Fruit fly (Drosophila melanogaster) whole organism, embryonic: ENCODE measurements around the gene BtbVII.

Source experiments
- Abd-B ChIP-seq: fragments of 200-800 bp; sonication (Bioruptor generic); optimal IDR thresholded peaks from 2 replicates; lab custom pipeline; 2018; ENCODE audit warnings: missing biosample characterization, mild to moderate bottlenecking, missing genetic modification characterization, moderate library complexity
- Ada2b ChIP-seq: fragments of 200-800 bp; sonication (Bioruptor generic); IDR thresholded peaks from 2 replicates; pipeline ENCODE4 v1.3.6; 2022; ENCODE audit warnings: missing biosample characterization, missing genetic modification characterization
- Atf3 ChIP-seq: fragments of 200-800 bp; sonication (Bioruptor generic); optimal IDR thresholded peaks from 3 replicates; lab custom pipeline; 2016; ENCODE audit warnings: missing biosample characterization, missing genetic modification characterization
- CG10321 ChIP-seq: fragments of 200-800 bp; sonication (Bioruptor generic); IDR thresholded peaks from 2 replicates; pipeline ENCODE4 v1.3.6; 2022; ENCODE audit warnings: missing biosample characterization, missing genetic modification characterization
- CG11398 ChIP-seq: fragments of 200-800 bp; sonication (Bioruptor generic); optimal IDR thresholded peaks from 2 replicates; lab custom pipeline; 2016; ENCODE audit warnings: missing biosample characterization, missing genetic modification characterization
- CG14014 ChIP-seq: fragments of 200-800 bp; sonication (Bioruptor generic); IDR thresholded peaks from 2 replicates; pipeline ENCODE4 v1.3.6; 2022; ENCODE audit warnings: missing biosample characterization, missing genetic modification characterization
- CG14441 ChIP-seq: fragments of 200-800 bp; sonication (Bioruptor generic); IDR thresholded peaks from 2 replicates; pipeline ENCODE4 v1.3.6; 2022; ENCODE audit warnings: missing biosample characterization, missing genetic modification characterization
- CG15073 ChIP-seq: fragments of 200-800 bp; sonication (Bioruptor generic); optimal IDR thresholded peaks from 2 replicates; lab custom pipeline; 2016; ENCODE audit warnings: missing biosample characterization, missing genetic modification characterization
- CG15479 ChIP-seq: fragments of 200-800 bp; sonication (Bioruptor generic); optimal IDR thresholded peaks from 3 replicates; lab custom pipeline; 2019; ENCODE audit warnings: missing biosample characterization, mild to moderate bottlenecking, missing genetic modification characterization, moderate library complexity
- CG15601 ChIP-seq: fragments of 200-800 bp; sonication (Bioruptor generic); optimal IDR thresholded peaks from 3 replicates; lab custom pipeline; 2019; ENCODE audit warnings: missing biosample characterization, mild to moderate bottlenecking, missing genetic modification characterization, moderate library complexity
- CG1603 ChIP-seq: fragments of 200-800 bp; sonication (Bioruptor generic); optimal IDR thresholded peaks from 2 replicates; lab custom pipeline; 2019; ENCODE audit warnings: missing biosample characterization, mild to moderate bottlenecking, missing genetic modification characterization, moderate library complexity
- CG16863 ChIP-seq: fragments of 200-800 bp; sonication (Bioruptor generic); optimal IDR thresholded peaks from 3 replicates; lab custom pipeline; 2016; ENCODE audit warnings: missing biosample characterization, missing genetic modification characterization
- CG1792 ChIP-seq: fragments of 200-800 bp; sonication (Bioruptor generic); optimal IDR thresholded peaks from 2 replicates; lab custom pipeline; 2016; ENCODE audit warnings: missing biosample characterization, missing genetic modification characterization
- CG2116 ChIP-seq: fragments of 200-800 bp; sonication (Bioruptor generic); optimal IDR thresholded peaks from 3 replicates; lab custom pipeline; 2018; ENCODE audit warnings: missing biosample characterization, mild to moderate bottlenecking, missing genetic modification characterization
- CG2120 ChIP-seq: fragments of 200-800 bp; sonication (Bioruptor generic); optimal IDR thresholded peaks from 3 replicates; lab custom pipeline; 2016; ENCODE audit warnings: missing biosample characterization, missing genetic modification characterization
- CG2712 ChIP-seq: fragments of 200-800 bp; optimal IDR thresholded peaks from 3 replicates; lab custom pipeline; 2019; ENCODE audit warnings: missing biosample characterization, mild to moderate bottlenecking, missing genetic modification characterization, moderate library complexity
- CG30431 ChIP-seq: fragments of 200-800 bp; sonication (Bioruptor generic); optimal IDR thresholded peaks from 2 replicates; lab custom pipeline; 2017; ENCODE audit warnings: missing biosample characterization, missing genetic modification characterization
- CG3281 ChIP-seq: fragments of 200-800 bp; sonication (Bioruptor generic); optimal IDR thresholded peaks from 3 replicates; lab custom pipeline; 2017; ENCODE audit warnings: missing biosample characterization, mild to moderate bottlenecking, missing genetic modification characterization
- CG34224 ChIP-seq: fragments of 200-800 bp; sonication (Bioruptor generic); IDR thresholded peaks from 3 replicates; pipeline ENCODE4 v1.3.6; 2022; ENCODE audit warnings: missing biosample characterization, missing genetic modification characterization; ENCODE audit not compliant: partially characterized antibody
- CG34422 ChIP-seq: fragments of 200-800 bp; sonication (Bioruptor generic); IDR thresholded peaks from 3 replicates; pipeline ENCODE4 v1.3.6; 2022; ENCODE audit warnings: missing biosample characterization, missing genetic modification characterization
- CG6765 ChIP-seq: fragments of 200-800 bp; sonication (Bioruptor generic); optimal IDR thresholded peaks from 3 replicates; lab custom pipeline; 2017; ENCODE audit warnings: missing biosample characterization, mild to moderate bottlenecking, missing genetic modification characterization
- CG6813 ChIP-seq: fragments of 200-800 bp; sonication (Bioruptor generic); optimal IDR thresholded peaks from 2 replicates; lab custom pipeline; 2017; ENCODE audit warnings: missing biosample characterization, missing genetic modification characterization, mild to moderate bottlenecking, moderate library complexity, missing genetic modification reagents
- CG9215 ChIP-seq: fragments of 200-800 bp; sonication (Bioruptor generic); IDR thresholded peaks from 2 replicates; pipeline ENCODE4 v1.3.6; 2022; ENCODE audit warnings: missing biosample characterization, missing genetic modification characterization
- CHES-1-like ChIP-seq: fragments of 200-800 bp; sonication (Bioruptor generic); optimal IDR thresholded peaks from 2 replicates; lab custom pipeline; 2016; ENCODE audit warnings: missing biosample characterization, missing genetic modification characterization
- Deaf1 ChIP-seq: fragments of 200-800 bp; optimal IDR thresholded peaks from 3 replicates; lab custom pipeline; 2019; ENCODE audit warnings: missing biosample characterization, mild to moderate bottlenecking, missing genetic modification characterization, moderate library complexity
- E2f2 ChIP-seq: fragments of 200-800 bp; sonication (Bioruptor generic); IDR thresholded peaks from 2 replicates; pipeline ENCODE4 v1.3.6; 2022; ENCODE audit warnings: missing biosample characterization, missing genetic modification characterization
- HLHmδ ChIP-seq: fragments of 200-800 bp; sonication (Bioruptor generic); optimal IDR thresholded peaks from 2 replicates; lab custom pipeline; 2018; ENCODE audit warnings: missing biosample characterization, mild to moderate bottlenecking, missing genetic modification characterization, moderate library complexity
- Jarid2 ChIP-seq: fragments of 200-800 bp; sonication (Bioruptor generic); optimal IDR thresholded peaks from 3 replicates; lab custom pipeline; 2017; ENCODE audit warnings: mild to moderate bottlenecking, missing biosample characterization, missing genetic modification reagents, missing genetic modification characterization
- Ptx1 ChIP-seq: fragments of 200-800 bp; sonication (Bioruptor generic); IDR thresholded peaks from 2 replicates; pipeline ENCODE4 v1.3.6; 2022; ENCODE audit warnings: missing biosample characterization, missing genetic modification characterization
- Trl ChIP-seq, 3 experiments: fragments of >200 bp in 2 of 3; fragments of 200-800 bp in 1 of 3; sonication (Bioruptor generic) in 1 of 3; optimal IDR thresholded peaks; 2 replicates in 1 of 3; 3 replicates in 2 of 3; lab custom pipeline; 2016 to 2017; ENCODE audit warnings: missing biosample characterization in 1 of 3, missing genetic modification characterization in 1 of 3
- caup ChIP-seq: fragments of 200-800 bp; sonication (Bioruptor generic); optimal IDR thresholded peaks from 3 replicates; lab custom pipeline; 2017; ENCODE audit warnings: missing biosample characterization, mild to moderate bottlenecking, missing genetic modification characterization, moderate library complexity; ENCODE audit not compliant: severe bottlenecking
- cg ChIP-seq: fragments of 200-800 bp; sonication (Bioruptor generic); optimal IDR thresholded peaks from 3 replicates; lab custom pipeline; 2019; ENCODE audit warnings: missing biosample characterization, mild to moderate bottlenecking, missing genetic modification characterization, moderate library complexity
- disco-r ChIP-seq: fragments of 200-800 bp; sonication (Bioruptor generic); optimal IDR thresholded peaks from 2 replicates; lab custom pipeline; 2016; ENCODE audit warnings: missing biosample characterization, missing genetic modification characterization
- hbn ChIP-seq: fragments of 200-800 bp; sonication (Bioruptor generic); IDR thresholded peaks from 2 replicates; pipeline ENCODE4 v1.3.6; 2022; ENCODE audit warnings: missing biosample characterization, missing genetic modification characterization; ENCODE audit not compliant: partially characterized antibody
- insv ChIP-seq, 2 experiments: fragments of 200-800 bp; sonication (Bioruptor generic); optimal IDR thresholded peaks; 3 replicates each; lab custom pipeline; 2016 to 2018; ENCODE audit warnings: missing biosample characterization in 2 of 2, missing genetic modification characterization in 2 of 2
- nau ChIP-seq: fragments of 200-800 bp; sonication (Bioruptor generic); optimal IDR thresholded peaks from 3 replicates; lab custom pipeline; 2017; ENCODE audit warnings: missing biosample characterization, mild to moderate bottlenecking, missing genetic modification characterization, missing genetic modification reagents
- org-1 ChIP-seq: fragments of 200-800 bp; sonication (Bioruptor generic); optimal IDR thresholded peaks from 2 replicates; lab custom pipeline; 2017; ENCODE audit warnings: missing biosample characterization, missing genetic modification characterization
- rib ChIP-seq: fragments of 200-800 bp; sonication (Bioruptor generic); IDR thresholded peaks from 2 replicates; pipeline ENCODE4 v1.3.6; 2022; ENCODE audit warnings: missing biosample characterization, missing genetic modification characterization
- row ChIP-seq: fragments of 200-800 bp; sonication (Bioruptor generic); IDR thresholded peaks from 3 replicates; pipeline ENCODE4 v1.3.6; 2022; ENCODE audit warnings: missing biosample characterization, missing genetic modification characterization
- scrt ChIP-seq: fragments of 200-800 bp; sonication (Bioruptor generic); optimal IDR thresholded peaks from 2 replicates; lab custom pipeline; 2018; ENCODE audit warnings: missing biosample characterization, mild to moderate bottlenecking, missing genetic modification characterization, moderate library complexity
- sens ChIP-seq: fragments of 200-800 bp; sonication (Bioruptor generic); peaks from one replicate; lab custom pipeline; 2016; ENCODE audit warnings: missing biosample characterization, missing genetic modification characterization
- sima ChIP-seq: fragments of 200-800 bp; sonication (Bioruptor generic); optimal IDR thresholded peaks from 2 replicates; lab custom pipeline; 2016; ENCODE audit warnings: missing biosample characterization, missing genetic modification characterization
- ssp ChIP-seq: fragments of 200-800 bp; sonication (Bioruptor generic); IDR thresholded peaks from 2 replicates; pipeline ENCODE4 v1.3.6; 2022; ENCODE audit warnings: missing biosample characterization, missing genetic modification characterization
- tna ChIP-seq: fragments of 200-800 bp; sonication (Bioruptor generic); IDR thresholded peaks from 2 replicates; pipeline ENCODE4 v1.3.6; 2022; ENCODE audit warnings: missing biosample characterization, missing genetic modification characterization; ENCODE audit not compliant: partially characterized antibody
- tx ChIP-seq: fragments of 200-800 bp; sonication (Bioruptor generic); optimal IDR thresholded peaks from 2 replicates; lab custom pipeline; 2016; ENCODE audit warnings: missing biosample characterization, missing genetic modification characterization
- wdn ChIP-seq: fragments of 200-800 bp; sonication (Bioruptor generic); IDR thresholded peaks from 2 replicates; pipeline ENCODE4 v1.3.6; 2022; ENCODE audit warnings: missing biosample characterization, missing genetic modification characterization
- wek ChIP-seq: fragments of 200-800 bp; sonication (Bioruptor generic); optimal IDR thresholded peaks from 3 replicates; lab custom pipeline; 2018; ENCODE audit warnings: missing biosample characterization, mild to moderate bottlenecking, missing genetic modification characterization, moderate library complexity
- zen ChIP-seq: fragments of 200-800 bp; sonication (Bioruptor generic); optimal IDR thresholded peaks from 3 replicates; lab custom pipeline; 2018; ENCODE audit warnings: missing biosample characterization, mild to moderate bottlenecking, missing genetic modification characterization, moderate library complexity
- zf30C ChIP-seq: fragments of 200-800 bp; sonication (Bioruptor generic); optimal IDR thresholded peaks from 3 replicates; lab custom pipeline; 2018; ENCODE audit warnings: missing biosample characterization, mild to moderate bottlenecking, missing genetic modification characterization

BtbVII gene

DNA sequence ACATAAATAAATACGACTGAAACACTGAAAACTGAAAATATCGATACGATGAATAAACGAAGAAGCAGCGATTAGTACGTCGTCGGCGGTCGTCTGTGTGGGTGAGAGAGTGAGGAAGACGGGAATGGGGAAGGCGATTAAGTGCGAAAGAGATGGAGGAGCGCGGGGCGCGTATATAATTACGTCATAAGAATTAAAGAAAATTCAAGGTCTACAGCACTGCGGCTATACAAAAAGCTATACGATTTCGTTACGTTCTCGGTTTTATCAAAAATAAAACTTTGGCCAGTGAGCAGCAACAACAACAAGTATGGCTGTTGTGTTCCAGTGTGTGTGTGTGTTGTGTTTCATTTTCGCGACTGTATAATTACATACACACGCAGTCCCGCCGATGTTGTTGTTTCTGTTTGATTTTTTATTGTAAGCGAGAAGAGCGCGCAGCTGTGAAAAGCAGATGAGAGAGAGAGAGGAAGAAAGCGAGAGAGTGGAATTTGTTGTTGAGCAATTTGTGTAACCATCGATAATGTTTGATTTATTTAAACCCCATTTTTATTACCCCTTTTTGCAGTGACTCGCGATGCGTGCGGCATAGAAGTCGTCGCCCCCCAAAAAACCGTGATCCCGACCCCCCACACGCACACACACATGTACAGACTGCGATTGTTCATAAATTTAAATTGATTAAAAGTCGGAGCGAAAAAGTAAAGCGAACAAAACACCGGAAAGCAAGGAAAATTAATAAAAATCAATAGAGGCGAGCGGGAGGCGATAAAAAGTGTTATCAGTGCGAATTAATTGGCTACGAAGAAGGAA is 820 bp downstream of the BtbVII start (continued):
- no peak for TF ChIP-seq CG15601 (tag; lab: Kevin White, UChicago)
- peak; percentile 93 for TF ChIP-seq Deaf1 (tag; lab: Kevin White, UChicago)
- no peak for TF ChIP-seq HLHmδ (GFP tag; lab: Kevin White, UChicago)
- TF ChIP-seq CG15073 (GFP tag; lab: Kevin White, UChicago): no peak
- TF ChIP-seq CG1603: no peak
- no peak for TF ChIP-seq wek (GFP tag; lab: Kevin White, UChicago)
- no peak for TF ChIP-seq CG14014 (GFP tag; lab: Robert Waterston, UW)
- TF ChIP-seq tna (GFP tag; lab: Robert Waterston, UW): no peak
- TF ChIP-seq CG14441: peak; percentile 27; the same call in 1 of the 2 replicates
- TF ChIP-seq CHES-1-like (GFP tag; lab: Kevin White, UChicago): peak; percentile 54
- TF ChIP-seq CG9215 (GFP tag; lab: Robert Waterston, UW): no peak
- TF ChIP-seq org-1 (GFP tag; lab: Kevin White, UChicago): no peak
- no peak for TF ChIP-seq CG30431 (GFP tag; lab: Kevin White, UChicago)
- 0 out of 3 replicates have a peak, but pooled peaks have one; percentile 39 for TF ChIP-seq row (GFP tag; lab: Robert Waterston, UW)
- no peak for TF ChIP-seq CG11398
- no peak for TF ChIP-seq hbn (GFP tag; lab: Robert Waterston, UW)
- peak; percentile 81 for TF ChIP-seq Atf3 (GFP tag; lab: Kevin White, UChicago)
- TF ChIP-seq scrt (GFP tag; lab: Kevin White, UChicago): no peak
- TF ChIP-seq ssp (GFP tag; lab: Robert Waterston, UW): no peak
- peak; percentile 6 for TF ChIP-seq CG15479 (GFP tag; lab: Kevin White, UChicago)
- no peak for TF ChIP-seq CG10321 (GFP tag; lab: Robert Waterston, UW)
- no peak for TF ChIP-seq insv (GFP tag; optimal IDR thresholded peaks at IDR 0.05; lab: Kevin White, UChicago)
- TF ChIP-seq nau (GFP tag; lab: Kevin White, UChicago): no peak
- TF ChIP-seq CG34224: no peak; the same call in 2 of the 3 replicates
- peak; percentile 86 for TF ChIP-seq rib (GFP tag; lab: Robert Waterston, UW)
- TF ChIP-seq E2f2: no peak
- no peak for TF ChIP-seq Ada2b
- no peak for TF ChIP-seq CG2120 (GFP tag; lab: Kevin White, UChicago)
- TF ChIP-seq cg (GFP tag; lab: Kevin White, UChicago): peak; percentile 93
- peak; percentile 8 for TF ChIP-seq caup
- no peak for TF ChIP-seq disco-r (GFP tag; lab: Kevin White, UChicago)
- TF ChIP-seq CG6765 (GFP tag; lab: Kevin White, UChicago): peak; percentile 3
- no peak for TF ChIP-seq CG1792 (GFP tag; lab: Kevin White, UChicago)
- peak; percentile 28 for TF ChIP-seq zen (tag; lab: Kevin White, UChicago)
- no peak for TF ChIP-seq CG2116 (GFP tag; lab: Kevin White, UChicago)
- TF ChIP-seq Trl (optimal IDR thresholded peaks at IDR 0.05; lab: Kevin White, UChicago): peak; percentile 78 to 92
- TF ChIP-seq Trl (GFP tag; optimal IDR thresholded peaks at IDR 0.05; lab: Kevin White, UChicago): no peak
- TF ChIP-seq Ptx1 (GFP tag; lab: Robert Waterston, UW): peak; percentile 31; the same call in 1 of the 2 replicates
- TF ChIP-seq Jarid2: no peak
- no peak for TF ChIP-seq wdn (GFP tag; lab: Robert Waterston, UW)
- TF ChIP-seq Abd-B: no peak
- no peak for TF ChIP-seq CG2712 (tag; lab: Kevin White, UChicago)
- peak; percentile 73; the same call in 2 of the 3 replicates for TF ChIP-seq CG34422
- no peak for TF ChIP-seq CG16863 (GFP tag; lab: Kevin White, UChicago)
- TF ChIP-seq sima: no peak
- TF ChIP-seq tx (GFP tag; lab: Kevin White, UChicago): no peak
- peak; percentile 18 for TF ChIP-seq CG6813 (GFP tag; lab: Kevin White, UChicago)
- TF ChIP-seq sens (GFP tag; lab: Kevin White, UChicago): no peak
- TF ChIP-seq zf30C (GFP tag; lab: Kevin White, UChicago): no peak
- no peak for TF ChIP-seq CG3281
